Fruit fly (Drosophila melanogaster) whole organism, embryonic: ENCODE measurements around the gene ND-23.

ENCODE experiments used
- ATbp ChIP-seq: fragments of 200-800 bp; sonication (Bioruptor generic); optimal IDR thresholded peaks from 2 replicates; lab custom pipeline; 2017; ENCODE audit warnings: missing biosample characterization, mild to moderate bottlenecking, missing genetic modification characterization, missing genetic modification reagents
- Adf1 ChIP-seq: fragments of 200-800 bp; sonication (Bioruptor generic); IDR thresholded peaks from 2 replicates; pipeline ENCODE4 v1.3.6; 2022; ENCODE audit warnings: missing biosample characterization, missing genetic modification characterization
- CG10321 ChIP-seq: fragments of 200-800 bp; sonication (Bioruptor generic); IDR thresholded peaks from 2 replicates; pipeline ENCODE4 v1.3.6; 2022; ENCODE audit warnings: missing biosample characterization, missing genetic modification characterization
- CG10565 ChIP-seq: fragments of 200-800 bp; sonication (Bioruptor generic); optimal IDR thresholded peaks from 3 replicates; lab custom pipeline; 2016; ENCODE audit warnings: missing biosample characterization, mild to moderate bottlenecking, missing genetic modification characterization
- CG12155 ChIP-seq: fragments of 200-800 bp; sonication (Bioruptor generic); optimal IDR thresholded peaks from 3 replicates; lab custom pipeline; 2016; ENCODE audit warnings: missing biosample characterization, missing genetic modification characterization
- CG12299 ChIP-seq: fragments of 200-800 bp; sonication (Bioruptor generic); optimal IDR thresholded peaks from 2 replicates; lab custom pipeline; 2018; ENCODE audit warnings: missing biosample characterization, mild to moderate bottlenecking, missing genetic modification characterization
- CG1647 ChIP-seq: fragments of 200-800 bp; sonication (Bioruptor generic); optimal IDR thresholded peaks from 3 replicates; lab custom pipeline; 2016; ENCODE audit warnings: missing biosample characterization, missing genetic modification characterization
- CG17612 ChIP-seq: fragments of 200-800 bp; sonication (Bioruptor generic); IDR thresholded peaks from 2 replicates; pipeline ENCODE4 v1.3.6; 2022; ENCODE audit warnings: missing biosample characterization, missing genetic modification characterization
- CG18011 ChIP-seq: fragments of 200-800 bp; sonication (Bioruptor generic); optimal IDR thresholded peaks from 2 replicates; lab custom pipeline; 2017; ENCODE audit warnings: missing biosample characterization, missing genetic modification characterization, mild to moderate bottlenecking, moderate library complexity, missing genotype
- CG30020 ChIP-seq: fragments of 200-800 bp; optimal IDR thresholded peaks from 2 replicates; lab custom pipeline; 2019; ENCODE audit warnings: missing biosample characterization, mild to moderate bottlenecking, missing genetic modification characterization, moderate library complexity
- CG30431 ChIP-seq: fragments of 200-800 bp; sonication (Bioruptor generic); optimal IDR thresholded peaks from 2 replicates; lab custom pipeline; 2017; ENCODE audit warnings: missing biosample characterization, missing genetic modification characterization
- CG31388 ChIP-seq: fragments of 200-800 bp; sonication (Bioruptor generic); optimal IDR thresholded peaks from 2 replicates; lab custom pipeline; 2016; ENCODE audit warnings: missing biosample characterization, missing genetic modification characterization
- CG3163 ChIP-seq: fragments of 200-800 bp; sonication (Bioruptor generic); optimal IDR thresholded peaks from 3 replicates; lab custom pipeline; 2016; ENCODE audit warnings: missing biosample characterization, missing genetic modification characterization
- CG7271 ChIP-seq: fragments of 200-800 bp; sonication (Bioruptor generic); optimal IDR thresholded peaks from 2 replicates; lab custom pipeline; 2018; ENCODE audit warnings: missing biosample characterization, mild to moderate bottlenecking, missing genetic modification characterization, moderate library complexity
- CG7963 ChIP-seq: fragments of 200-800 bp; sonication (Bioruptor generic); IDR thresholded peaks from 3 replicates; pipeline ENCODE4 v1.3.6; 2022; ENCODE audit warnings: missing biosample characterization, missing genetic modification characterization; ENCODE audit not compliant: partially characterized antibody
- CG8924 ChIP-seq: fragments of 200-800 bp; optimal IDR thresholded peaks from 3 replicates; lab custom pipeline; 2019; ENCODE audit warnings: missing biosample characterization, mild to moderate bottlenecking, missing genetic modification characterization, moderate library complexity
- CG9609 ChIP-seq: fragments of 200-800 bp; sonication (Bioruptor generic); optimal IDR thresholded peaks from 3 replicates; lab custom pipeline; 2016; ENCODE audit warnings: missing biosample characterization, missing genetic modification characterization
- Dbx ChIP-seq: fragments of 200-800 bp; sonication (Bioruptor generic); IDR thresholded peaks from 3 replicates; pipeline ENCODE4 v1.3.6; 2022; ENCODE audit warnings: missing biosample characterization, missing genetic modification characterization
- Doc2 ChIP-seq: fragments of 200-800 bp; sonication (Bioruptor generic); IDR thresholded peaks from 2 replicates; pipeline ENCODE4 v1.3.6; 2022; ENCODE audit warnings: missing biosample characterization, missing genetic modification characterization
- H2.0 ChIP-seq: fragments of 200-800 bp; sonication (Bioruptor generic); IDR thresholded peaks from 2 replicates; pipeline ENCODE4 v1.3.6; 2022; ENCODE audit warnings: missing biosample characterization, missing genetic modification characterization
- HLH4C ChIP-seq: fragments of 200-800 bp; sonication (Bioruptor generic); IDR thresholded peaks from 3 replicates; pipeline ENCODE4 v1.3.6; 2022; ENCODE audit warnings: missing biosample characterization, missing genetic modification characterization; ENCODE audit not compliant: partially characterized antibody
- Hr78 ChIP-seq, 2 experiments: fragments of 200-800 bp in 1 of 2; fragments of >200 bp in 1 of 2; sonication (Bioruptor generic) in 1 of 2; optimal IDR thresholded peaks; 2 replicates each; lab custom pipeline; 2017 to 2019; ENCODE audit warnings: missing biosample characterization in 2 of 2, missing genetic modification characterization in 2 of 2, mild to moderate bottlenecking in 1 of 2, moderate library complexity in 1 of 2
- Med ChIP-seq: fragments of 200-800 bp; sonication (Bioruptor generic); peaks from one replicate; lab custom pipeline; 2016; ENCODE audit warnings: missing biosample characterization, missing genetic modification characterization, mild to moderate bottlenecking, inconsistent platforms, moderate library complexity
- NK7.1 ChIP-seq: fragments of 200-800 bp; sonication (Bioruptor generic); optimal IDR thresholded peaks from 3 replicates; lab custom pipeline; 2016; ENCODE audit warnings: missing biosample characterization, missing genetic modification characterization
- Nf-YA ChIP-seq: fragments of 200-800 bp; sonication (Bioruptor generic); IDR thresholded peaks from 2 replicates; pipeline ENCODE4 v1.3.6; 2022; ENCODE audit warnings: missing biosample characterization, missing genetic modification characterization
- Nf-YB ChIP-seq: fragments of 200-800 bp; sonication (Bioruptor generic); optimal IDR thresholded peaks from 3 replicates; lab custom pipeline; 2019; ENCODE audit warnings: missing biosample characterization, mild to moderate bottlenecking, missing genetic modification characterization, moderate library complexity
- Optix ChIP-seq: fragments of 200-800 bp; sonication (Bioruptor generic); IDR thresholded peaks from 3 replicates; pipeline ENCODE4 v1.3.6; 2022; ENCODE audit warnings: missing biosample characterization, missing genetic modification characterization
- Ptx1 ChIP-seq: fragments of 200-800 bp; sonication (Bioruptor generic); IDR thresholded peaks from 2 replicates; pipeline ENCODE4 v1.3.6; 2022; ENCODE audit warnings: missing biosample characterization, missing genetic modification characterization
- Ravus ChIP-seq: fragments of 200-800 bp; sonication (Bioruptor generic); IDR thresholded peaks from 2 replicates; pipeline ENCODE4 v1.3.6; 2022; ENCODE audit warnings: missing biosample characterization, missing genetic modification characterization
- Rfx ChIP-seq: fragments of 200-800 bp; sonication (Bioruptor generic); IDR thresholded peaks from 2 replicates; pipeline ENCODE4 v1.3.6; 2022; ENCODE audit warnings: missing biosample characterization, missing genetic modification characterization
- Xbp1 ChIP-seq: fragments of 200-800 bp; sonication (Bioruptor generic); optimal IDR thresholded peaks from 3 replicates; lab custom pipeline; 2016; ENCODE audit warnings: missing biosample characterization, mild to moderate bottlenecking, missing genetic modification characterization
- ase ChIP-seq: fragments of 200-800 bp; sonication (Bioruptor generic); IDR thresholded peaks from 3 replicates; pipeline ENCODE4 v1.3.6; 2022; ENCODE audit warnings: missing biosample characterization, missing genetic modification characterization
- dimm ChIP-seq: fragments of 200-800 bp; sonication (Bioruptor generic); IDR thresholded peaks from 2 replicates; pipeline ENCODE4 v1.3.6; 2022; ENCODE audit warnings: missing biosample characterization, missing genetic modification characterization
- esg ChIP-seq: fragments of 200-800 bp; sonication (Bioruptor generic); conservative IDR thresholded peaks from 2 replicates; pipeline ENCODE4 v1.3.6; 2022; ENCODE audit warnings: missing biosample characterization, missing genetic modification characterization
- eyg ChIP-seq: fragments of 200-800 bp; sonication (Bioruptor generic); optimal IDR thresholded peaks from 3 replicates; lab custom pipeline; 2016; ENCODE audit warnings: missing biosample characterization, missing genetic modification characterization
- gsb ChIP-seq: fragments of 200-800 bp; sonication (Bioruptor generic); IDR thresholded peaks from 2 replicates; pipeline ENCODE4 v1.3.6; 2022; ENCODE audit warnings: missing biosample characterization, missing genetic modification characterization
- lov ChIP-seq, 2 experiments: fragments of 200-800 bp in 1 of 2; fragments of >200 bp in 1 of 2; sonication (Bioruptor generic) in 1 of 2; IDR thresholded peaks in 1 of 2; optimal IDR thresholded peaks in 1 of 2; 2 replicates in 1 of 2; 3 replicates in 1 of 2; pipeline versions ENCODE4 v1.3.6 to Lab custom; 2017 to 2022; ENCODE audit warnings: missing biosample characterization in 1 of 2, missing genetic modification characterization in 1 of 2
- nom ChIP-seq: fragments of 200-800 bp; sonication (Bioruptor generic); optimal IDR thresholded peaks from 2 replicates; lab custom pipeline; 2017; ENCODE audit warnings: missing biosample characterization, missing genetic modification characterization, mild to moderate bottlenecking, moderate library complexity, missing genetic modification reagents
- odd ChIP-seq: fragments of 200-800 bp; sonication (Bioruptor generic); optimal IDR thresholded peaks from 2 replicates; lab custom pipeline; 2017; ENCODE audit warnings: missing biosample characterization, mild to moderate bottlenecking, missing genetic modification characterization
- pros ChIP-seq: fragments of 200-800 bp; sonication (Bioruptor generic); optimal IDR thresholded peaks from 3 replicates; lab custom pipeline; 2019; ENCODE audit warnings: missing biosample characterization, mild to moderate bottlenecking, missing genetic modification characterization, moderate library complexity
- pzg ChIP-seq: fragments of 200-800 bp; sonication (Bioruptor generic); optimal IDR thresholded peaks from 3 replicates; lab custom pipeline; 2018; ENCODE audit warnings: missing biosample characterization, mild to moderate bottlenecking, missing genetic modification characterization, moderate library complexity
- ro ChIP-seq: fragments of 200-800 bp; sonication (Bioruptor generic); IDR thresholded peaks from 2 replicates; pipeline ENCODE4 v1.3.6; 2022; ENCODE audit warnings: missing biosample characterization, missing genetic modification characterization
- sc ChIP-seq, 3 experiments: fragments of >200 bp in 2 of 3; fragments of 200-800 bp in 1 of 3; sonication (Bioruptor generic) in 1 of 3; optimal IDR thresholded peaks; 2 replicates in 2 of 3; 3 replicates in 1 of 3; lab custom pipeline; 2017; ENCODE audit warnings: mild to moderate bottlenecking in 1 of 3, missing biosample characterization in 1 of 3, missing genetic modification characterization in 1 of 3, missing genetic modification reagents in 1 of 3
- slbo ChIP-seq: fragments of 200-800 bp; sonication (Bioruptor generic); IDR thresholded peaks from 2 replicates; pipeline ENCODE4 v1.3.6; 2022; ENCODE audit warnings: missing biosample characterization, missing genetic modification characterization
- tap ChIP-seq: fragments of 200-800 bp; optimal IDR thresholded peaks from 3 replicates; lab custom pipeline; 2019; ENCODE audit warnings: missing biosample characterization, mild to moderate bottlenecking, missing genetic modification characterization, moderate library complexity
- trh ChIP-seq: fragments of 200-800 bp; sonication (Bioruptor generic); optimal IDR thresholded peaks from 2 replicates; lab custom pipeline; 2016; ENCODE audit warnings: missing biosample characterization, missing genetic modification characterization
- unc-4 ChIP-seq: fragments of 200-800 bp; sonication (Bioruptor generic); IDR thresholded peaks from 2 replicates; pipeline ENCODE4 v1.3.6; 2022; ENCODE audit warnings: missing biosample characterization, missing genetic modification characterization; ENCODE audit not compliant: partially characterized antibody

Gene ND-23

DNA sequence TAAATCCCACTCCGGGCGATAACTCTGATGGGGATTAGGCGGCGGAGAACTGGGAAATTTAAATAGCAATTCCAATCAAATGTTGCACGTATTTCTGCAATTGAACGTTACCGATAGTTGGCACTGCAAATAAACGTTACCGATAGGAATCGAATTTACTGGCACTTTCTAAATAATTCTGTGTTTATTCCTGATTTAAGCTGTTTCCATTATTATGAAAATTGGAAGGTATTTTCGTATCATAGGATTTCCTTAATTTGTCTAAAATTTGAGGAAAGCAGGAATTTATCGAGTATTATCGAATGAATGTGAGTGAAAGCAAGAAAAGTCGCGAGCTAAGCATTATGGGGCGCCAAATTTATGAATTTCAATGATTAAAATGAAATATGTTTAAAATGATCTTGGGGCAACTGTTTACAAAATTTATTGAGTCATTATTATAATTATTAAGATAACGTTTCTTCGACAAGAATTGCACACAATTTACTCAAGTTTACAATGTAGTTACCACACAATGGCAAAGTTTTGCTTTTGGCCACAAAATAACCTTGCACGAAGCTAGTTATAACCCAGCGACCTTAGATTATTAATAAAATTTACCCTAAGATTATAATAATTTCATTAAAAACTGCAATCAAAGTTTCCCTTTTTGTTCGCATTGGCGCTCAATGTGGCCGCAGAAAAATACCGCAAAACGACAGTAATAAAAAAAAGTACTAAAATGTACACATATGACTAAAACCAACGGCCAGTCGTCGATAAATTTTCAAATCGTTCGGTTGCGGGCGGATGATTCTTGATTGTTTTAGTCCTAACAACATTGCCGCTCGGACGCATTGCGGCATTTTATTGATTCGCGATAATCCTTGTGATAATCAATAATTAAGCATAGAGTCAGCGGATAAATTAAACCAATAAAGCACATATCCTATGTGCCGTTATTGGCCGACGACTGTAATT is 33.1 kb downstream of the ND-23 start, which contains the start of gene alpha-Man-IIb (continued):
- no peak for TF ChIP-seq CG10321 (GFP tag; lab: Robert Waterston, UW)
- peak; percentile 17 for TF ChIP-seq nom (GFP tag; lab: Kevin White, UChicago)
- TF ChIP-seq CG18011 (GFP tag; lab: Kevin White, UChicago) = no peak
- TF ChIP-seq CG7963 (GFP tag; lab: Robert Waterston, UW) = peak; percentile 65; the same call in 2 of the 3 replicates
- peak; percentile 25 for TF ChIP-seq CG30020 (tag; lab: Kevin White, UChicago)
- no peak for TF ChIP-seq CG9609 (GFP tag; lab: Kevin White, UChicago)
- 0 out of 2 replicates have a peak, but pooled peaks have one; percentile 6 for TF ChIP-seq Nf-YA
- no peak for TF ChIP-seq H2.0
- no peak for TF ChIP-seq odd
- TF ChIP-seq CG12155 (GFP tag; lab: Kevin White, UChicago) = no peak
- TF ChIP-seq unc-4 (GFP tag; lab: Robert Waterston, UW) = peak; percentile 88
- TF ChIP-seq eyg = no peak
- TF ChIP-seq Rfx (GFP tag; lab: Robert Waterston, UW) = peak; percentile 54
- TF ChIP-seq ro (GFP tag; lab: Robert Waterston, UW) = no peak
- TF ChIP-seq sc (optimal IDR thresholded peaks at IDR 0.05; lab: Kevin White, UChicago) = no peak
- TF ChIP-seq sc (GFP tag; optimal IDR thresholded peaks at IDR 0.05; lab: Kevin White, UChicago) = no peak
- peak; percentile 68 for TF ChIP-seq HLH4C
- peak; percentile 31; the same call in 1 of the 2 replicates for TF ChIP-seq Ptx1 (GFP tag; lab: Robert Waterston, UW)
- TF ChIP-seq CG12299 = peak; percentile 52
- TF ChIP-seq pzg (GFP tag; lab: Kevin White, UChicago) = peak; percentile 75
- no peak for TF ChIP-seq CG10565 (GFP tag; lab: Kevin White, UChicago)
- no peak for TF ChIP-seq Ravus (GFP tag; lab: Robert Waterston, UW)
- TF ChIP-seq esg (GFP tag; lab: Robert Waterston, UW) = no peak
- no peak for TF ChIP-seq NK7.1 (GFP tag; lab: Kevin White, UChicago)
- TF ChIP-seq Dbx = peak; percentile 46; the same call in 1 of the 3 replicates
- TF ChIP-seq Doc2 = no peak
- no peak for TF ChIP-seq gsb (GFP tag; lab: Robert Waterston, UW)
- TF ChIP-seq trh (GFP tag; lab: Kevin White, UChicago) = no peak
- peak; percentile 35 for TF ChIP-seq Xbp1
- peak; percentile 50; the same call in 1 of the 2 replicates for TF ChIP-seq slbo (GFP tag; lab: Robert Waterston, UW)
- TF ChIP-seq ATbp (GFP tag; lab: Kevin White, UChicago) = no peak
- TF ChIP-seq CG17612 (GFP tag; lab: Robert Waterston, UW) = no peak
- TF ChIP-seq ase (GFP tag; lab: Robert Waterston, UW) = no peak
- TF ChIP-seq CG3163 (GFP tag; lab: Kevin White, UChicago) = no peak
- no peak for TF ChIP-seq tap
- no peak for TF ChIP-seq lov (optimal IDR thresholded peaks at IDR 0.05; lab: Kevin White, UChicago)
- peak; percentile 51; the same call in 1 of the 3 replicates for TF ChIP-seq lov (GFP tag; IDR thresholded peaks at IDR 0.05; lab: Robert Waterston, UW)
- TF ChIP-seq Nf-YB (GFP tag; lab: Kevin White, UChicago) = peak; percentile 17
- peak; percentile 56 for TF ChIP-seq CG8924
- no peak for TF ChIP-seq pros (GFP tag; lab: Kevin White, UChicago)
- no peak for TF ChIP-seq CG30431 (GFP tag; lab: Kevin White, UChicago)
- TF ChIP-seq Optix (GFP tag; lab: Robert Waterston, UW) = no peak
- no peak for TF ChIP-seq CG1647 (GFP tag; lab: Kevin White, UChicago)
- no peak for TF ChIP-seq CG31388 (GFP tag; lab: Kevin White, UChicago)
- no peak for TF ChIP-seq CG7271 (tag; lab: Kevin White, UChicago)
- no peak for TF ChIP-seq Adf1 (GFP tag; lab: Robert Waterston, UW)
- TF ChIP-seq Med (GFP tag; lab: Kevin White, UChicago) = peak; percentile 88
- no peak for TF ChIP-seq dimm (GFP tag; lab: Robert Waterston, UW)
- no peak for TF ChIP-seq Hr78 (GFP tag; optimal IDR thresholded peaks at IDR 0.05; lab: Kevin White, UChicago)
